Fruit fly (Drosophila melanogaster): ENCODE results near the gene CG43703.

The CG43703 gene

dm6 chr2L:3771109-3772067 lies 6.1 kb downstream of the CG43703 start, which contains the start of gene bowl (continued):
- TF ChIP-seq exex (tag; optimal IDR thresholded peaks at IDR 0.05) = peak; percentile 42
- TF ChIP-seq bcd (GFP tag; optimal IDR thresholded peaks at IDR 0.05) = peak; percentile 91
- TF ChIP-seq twi (tag; optimal IDR thresholded peaks at IDR 0.05) = peak; percentile 90
- peak; percentile 97 for TF ChIP-seq CG7556 (GFP tag; optimal IDR thresholded peaks at IDR 0.05)
- peak; percentile 95 for TF ChIP-seq CG1529 (GFP tag; optimal IDR thresholded peaks at IDR 0.05)
- TF ChIP-seq salm (tag; optimal IDR thresholded peaks at IDR 0.05) = peak; percentile 93
- TF ChIP-seq danr (GFP tag; IDR thresholded peaks at IDR 0.05) = peak; percentile 91
- peak; percentile 90 for TF ChIP-seq NFAT (GFP tag; IDR thresholded peaks at IDR 0.05)
- peak; percentile 91 for TF ChIP-seq NfI (GFP tag; optimal IDR thresholded peaks at IDR 0.05)
- peak; percentile 92 for TF ChIP-seq mam (GFP tag; optimal IDR thresholded peaks at IDR 0.05)
- TF ChIP-seq CG9817 (tag; optimal IDR thresholded peaks at IDR 0.05) = peak; percentile 89
- peak; percentile 97 for TF ChIP-seq CG16815 (GFP tag; optimal IDR thresholded peaks at IDR 0.05)
- TF ChIP-seq CG4360 (GFP tag; IDR thresholded peaks at IDR 0.05) = peak; percentile 82
- peak; percentile 84 for TF ChIP-seq zfh2 (GFP tag; optimal IDR thresholded peaks at IDR 0.05)
- TF ChIP-seq ATbp (GFP tag; optimal IDR thresholded peaks at IDR 0.05) = peak; percentile 95
- peak; percentile 91 for TF ChIP-seq CG7745 (tag; optimal IDR thresholded peaks at IDR 0.05)
- peak; percentile 85; the same call in 2 of the 3 replicates for TF ChIP-seq C15 (GFP tag; IDR thresholded peaks at IDR 0.05)
- peak; percentile 96 for TF ChIP-seq stc (GFP tag; IDR thresholded peaks at IDR 0.05)
- TF ChIP-seq Oaz (GFP tag; IDR thresholded peaks at IDR 0.05) = peak; percentile 89
- peak; percentile 95 for TF ChIP-seq CG17385 (GFP tag; optimal IDR thresholded peaks at IDR 0.05)
- TF ChIP-seq tll (GFP tag; optimal IDR thresholded peaks at IDR 0.05) = peak in 1 of 2 experiments; percentile 38
- TF ChIP-seq fd102C (GFP tag; optimal IDR thresholded peaks at IDR 0.05) = peak; percentile 85
- TF ChIP-seq Trl (optimal IDR thresholded peaks at IDR 0.05) = peak; percentile 71 to 75
- TF ChIP-seq Trl (GFP tag; optimal IDR thresholded peaks at IDR 0.05) = peak; percentile 90
- peak; percentile 75 for TF ChIP-seq fd3F (GFP tag; optimal IDR thresholded peaks at IDR 0.05)
- TF ChIP-seq gsb-n (tag; optimal IDR thresholded peaks at IDR 0.05) = peak; percentile 99
- TF ChIP-seq her (GFP tag; optimal IDR thresholded peaks at IDR 0.05) = peak; percentile 89
- TF ChIP-seq ssp (GFP tag; IDR thresholded peaks at IDR 0.05) = peak; percentile 93
- peak; percentile 93 for TF ChIP-seq CG10267 (tag; optimal IDR thresholded peaks at IDR 0.05)
- TF ChIP-seq hkb (optimal IDR thresholded peaks at IDR 0.05) = no peak
- peak; percentile 97 for TF ChIP-seq hkb (GFP tag; IDR thresholded peaks at IDR 0.05)
- TF ChIP-seq tup (GFP tag; optimal IDR thresholded peaks at IDR 0.05) = peak; percentile 88
- TF ChIP-seq CG33557 (GFP tag; optimal IDR thresholded peaks at IDR 0.05) = peak; percentile 97
- TF ChIP-seq Lim3 (GFP tag; IDR thresholded peaks at IDR 0.05) = peak; percentile 82
- peak; percentile 99 for TF ChIP-seq sens (GFP tag)
- TF ChIP-seq Neu2 (GFP tag; optimal IDR thresholded peaks at IDR 0.05; ENCODE audit: borderline replicate concordance) = peak; percentile 75
- peak; percentile 69; the same call in 1 of the 3 replicates for TF ChIP-seq sr (GFP tag; IDR thresholded peaks at IDR 0.05)
- peak; percentile 95 for TF ChIP-seq H15 (GFP tag; IDR thresholded peaks at IDR 0.05)
- peak; percentile 46 for TF ChIP-seq CG17186 (GFP tag; optimal IDR thresholded peaks at IDR 0.05)
- TF ChIP-seq pfk (GFP tag; optimal IDR thresholded peaks at IDR 0.05) = no peak
- TF ChIP-seq HLH3B (GFP tag; IDR thresholded peaks at IDR 0.05) = peak; percentile 96
- peak; percentile 74 for TF ChIP-seq toy (GFP tag; IDR thresholded peaks at IDR 0.05)
- peak; percentile 80 for TF ChIP-seq p53 (GFP tag; optimal IDR thresholded peaks at IDR 0.05)
- TF ChIP-seq tap (tag; optimal IDR thresholded peaks at IDR 0.05) = peak; percentile 82
- 0 out of 2 replicates have a peak, but pooled peaks have one; percentile 12 for TF ChIP-seq Scr (GFP tag; IDR thresholded peaks at IDR 0.05; ENCODE audit: partially characterized antibody)
- TF ChIP-seq z (GFP tag; IDR thresholded peaks at IDR 0.05) = peak; percentile 68; the same call in 2 of the 3 replicates
- TF ChIP-seq CG32532 (GFP tag; IDR thresholded peaks at IDR 0.05) = peak; percentile 96
- TF ChIP-seq CG6254 (GFP tag; optimal IDR thresholded peaks at IDR 0.05) = peak; percentile 87
- TF ChIP-seq CG17328 (GFP tag; IDR thresholded peaks at IDR 0.05) = peak; percentile 98

Data from whole organism, embryonic.